Worm (Caenorhabditis elegans) whole organism, L1 larva: ENCODE data around the gene fbxa-56.
A peak's percentile ranks its signal among the peaks of the same experiment; 100 is the strongest.

Experiments
- ama-1 ChIP-seq: fragments of 150-350 bp; optimal IDR thresholded peaks from 2 replicates; lab custom pipeline; 2014
- dsc-1 ChIP-seq: sonication (generic microtip); optimal IDR thresholded peaks from 2 replicates; lab custom pipeline; 2016; ENCODE audit warnings: mild to moderate bottlenecking, missing genetic modification characterization, missing compliant biosample characterization
- fos-1 ChIP-seq: fragments of 150-350 bp; optimal IDR thresholded peaks from 2 replicates; lab custom pipeline; 2014; ENCODE audit warnings: missing biosample characterization, missing genetic modification characterization
- lin-39 ChIP-seq: fragments of 150-350 bp; optimal IDR thresholded peaks from 2 replicates; lab custom pipeline; 2014; ENCODE audit warnings: missing biosample characterization, missing genetic modification reagents, missing genetic modification characterization
- nhr-237 ChIP-seq: fragments of 150-350 bp; optimal IDR thresholded peaks from 2 replicates; lab custom pipeline; 2014; ENCODE audit warnings: missing biosample characterization, missing genetic modification characterization
- nhr-28 ChIP-seq: fragments of 150-350 bp; optimal IDR thresholded peaks from 2 replicates; lab custom pipeline; 2014; ENCODE audit warnings: missing biosample characterization, missing genetic modification characterization
- skn-1 ChIP-seq: fragments of 150-350 bp; optimal IDR thresholded peaks from 2 replicates; lab custom pipeline; 2014; ENCODE audit warnings: missing biosample characterization, missing genetic modification characterization
- unc-62 ChIP-seq: fragments of 150-350 bp; optimal IDR thresholded peaks from 2 replicates; lab custom pipeline; 2014; ENCODE audit warnings: missing biosample characterization, missing genetic modification reagents, missing genetic modification characterization
- unc-86 ChIP-seq: sonication (generic microtip); optimal IDR thresholded peaks from 2 replicates; lab custom pipeline; 2016; ENCODE audit warnings: missing genetic modification characterization, missing compliant biosample characterization
- zag-1 ChIP-seq: fragments of 150-350 bp; optimal IDR thresholded peaks from 2 replicates; lab custom pipeline; 2014; ENCODE audit warnings: missing biosample characterization, missing genetic modification characterization

DNA sequence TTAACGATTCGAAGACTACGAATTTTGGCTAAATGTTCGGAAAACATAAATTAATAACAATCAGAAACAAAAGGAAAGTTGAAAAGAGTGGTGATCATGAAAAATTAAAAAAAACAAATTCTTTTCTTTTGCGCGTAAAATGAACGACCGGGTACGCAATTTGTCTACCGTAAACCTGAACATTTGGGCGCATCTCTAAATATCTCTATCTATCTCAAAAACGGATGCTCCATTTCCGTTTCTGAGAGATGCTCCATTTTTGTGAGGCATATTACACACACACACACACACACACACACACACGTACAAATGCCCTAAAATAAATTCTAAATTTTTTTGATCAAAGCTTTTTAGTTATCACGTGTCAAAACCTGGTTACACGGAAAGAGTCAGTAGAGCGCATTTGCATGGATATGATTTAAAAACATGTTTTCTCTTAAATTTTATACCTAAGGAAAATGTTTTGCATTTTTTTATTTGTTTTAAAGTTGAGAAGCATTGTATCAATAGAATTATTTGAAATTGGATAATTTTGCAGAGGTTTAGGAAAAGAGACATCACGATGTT is 48.8 kb downstream of the fbxa-56 start:
- TF ChIP-seq nhr-28: no peak
- peak; percentile 0 for TF ChIP-seq skn-1
- TF ChIP-seq dsc-1 (tag; lab: Kevin White, UChicago): no peak
- TF ChIP-seq lin-39 (tag; lab: Kevin White, UChicago): no peak
- no peak for TF ChIP-seq ama-1 (lab: Kevin White, UChicago)
- no peak for TF ChIP-seq unc-86
- TF ChIP-seq unc-62 (GFP tag; lab: Kevin White, UChicago): no peak
- no peak for TF ChIP-seq zag-1 (tag; lab: Kevin White, UChicago)
- TF ChIP-seq fos-1 (tag; lab: Kevin White, UChicago): no peak
- TF ChIP-seq nhr-237 (tag; lab: Kevin White, UChicago): no peak
